Worm (Caenorhabditis elegans) whole organism, L2 larva: ENCODE data around the gene srw-14.

Experiments used
- nhr-23 ChIP-seq: fragments of 150-350 bp; optimal IDR thresholded peaks from 2 replicates; lab custom pipeline; 2014; ENCODE audit warnings: missing biosample characterization, missing genetic modification reagents, missing genetic modification characterization
- nhr-237 ChIP-seq: fragments of 150-350 bp; optimal IDR thresholded peaks from 2 replicates; lab custom pipeline; 2014; ENCODE audit warnings: missing biosample characterization, missing genetic modification characterization
- nhr-25 ChIP-seq: fragments of 150-350 bp; sonication (generic microtip); optimal IDR thresholded peaks from 3 replicates; lab custom pipeline; 2014; ENCODE audit warnings: missing biosample characterization, missing genetic modification characterization
- nhr-77 ChIP-seq: fragments of 150-350 bp; optimal IDR thresholded peaks from 2 replicates; lab custom pipeline; 2014; ENCODE audit warnings: missing biosample characterization, missing genetic modification characterization
- peb-1 ChIP-seq: fragments of 150-350 bp; optimal IDR thresholded peaks from 2 replicates; lab custom pipeline; 2014; ENCODE audit warnings: missing biosample characterization, missing genetic modification characterization
- skn-1 ChIP-seq: sonication (generic microtip); optimal IDR thresholded peaks from 2 replicates; lab custom pipeline; 2017; ENCODE audit warnings: missing biosample characterization, missing genetic modification characterization
- zag-1 ChIP-seq: fragments of 150-350 bp; optimal IDR thresholded peaks from 2 replicates; lab custom pipeline; 2014; ENCODE audit warnings: missing biosample characterization, missing genetic modification characterization

- TF ChIP-seq nhr-25 (no peak), skn-1 (tag; lab: Kevin White, UChicago) (no peak), nhr-23 (no peak), nhr-77 (tag; lab: Kevin White, UChicago) (no peak), nhr-237 (tag; lab: Kevin White, UChicago) (no peak), zag-1 (tag; lab: Kevin White, UChicago) (no peak), peb-1 (tag; lab: Kevin White, UChicago) (no peak)
Measured at ce11 chrV:15253529-15253928, 27.8 kb downstream of the srw-14 start, which contains the start of gene srbc-75.
